Fruit fly (Drosophila melanogaster) whole organism, embryonic: Measurements from ENCODE around the gene tyn.

ENCODE experiments used
- CG11504 ChIP-seq: fragments of 200-800 bp; sonication (Bioruptor generic); optimal IDR thresholded peaks from 3 replicates; lab custom pipeline; 2019; ENCODE audit warnings: missing biosample characterization, mild to moderate bottlenecking, missing genetic modification characterization, moderate library complexity
- CG16813 ChIP-seq: fragments of 200-800 bp; sonication (Bioruptor generic); IDR thresholded peaks from 3 replicates; pipeline ENCODE4 v1.3.6; 2022; ENCODE audit warnings: missing biosample characterization, missing genetic modification characterization; ENCODE audit not compliant: partially characterized antibody
- CG17186 ChIP-seq: fragments of 200-800 bp; sonication (Bioruptor generic); optimal IDR thresholded peaks from 3 replicates; lab custom pipeline; 2017; ENCODE audit warnings: missing biosample characterization, missing genetic modification reagents, missing genetic modification characterization
- CG3065 ChIP-seq: fragments of 200-800 bp; sonication (Bioruptor generic); optimal IDR thresholded peaks from 2 replicates; lab custom pipeline; 2016; ENCODE audit warnings: missing biosample characterization, missing genetic modification characterization
- CG3281 ChIP-seq: fragments of 200-800 bp; sonication (Bioruptor generic); optimal IDR thresholded peaks from 3 replicates; lab custom pipeline; 2017; ENCODE audit warnings: missing biosample characterization, mild to moderate bottlenecking, missing genetic modification characterization
- Camta ChIP-seq: fragments of 200-800 bp; sonication (Bioruptor generic); optimal IDR thresholded peaks from 2 replicates; lab custom pipeline; 2016; ENCODE audit warnings: missing biosample characterization, missing genetic modification characterization
- cad ChIP-seq: fragments of >200 bp; optimal IDR thresholded peaks from 2 replicates; lab custom pipeline; 2017; ENCODE audit warnings: missing biosample characterization, missing genetic modification characterization
- cas ChIP-seq: fragments of 200-800 bp; sonication (Bioruptor generic); IDR thresholded peaks from 2 replicates; pipeline ENCODE4 v1.3.6; 2022; ENCODE audit warnings: missing biosample characterization, missing genetic modification characterization
- da ChIP-seq: fragments of 200-800 bp; sonication (Bioruptor generic); optimal IDR thresholded peaks from 2 replicates; lab custom pipeline; 2016; ENCODE audit warnings: missing biosample characterization, missing genetic modification characterization
- dati ChIP-seq: fragments of 200-800 bp; sonication (Bioruptor generic); IDR thresholded peaks from 2 replicates; pipeline ENCODE4 v1.3.6; 2022; ENCODE audit warnings: missing biosample characterization, missing genetic modification characterization
- schlank ChIP-seq: fragments of 200-800 bp; sonication (Bioruptor generic); optimal IDR thresholded peaks from 2 replicates; lab custom pipeline; 2018; ENCODE audit warnings: missing biosample characterization, mild to moderate bottlenecking, missing genetic modification characterization

- TF ChIP-seq da (no peak), cas (GFP tag; lab: Robert Waterston, UW) (no peak), Camta (no peak), CG16813 (GFP tag; lab: Robert Waterston, UW) (no peak), CG3281 (GFP tag; lab: Kevin White, UChicago) (no peak), cad (GFP tag; lab: Kevin White, UChicago) (no peak), schlank (no peak), dati (GFP tag; lab: Robert Waterston, UW) (no peak), CG11504 (tag; lab: Kevin White, UChicago) (no peak), CG17186 (GFP tag; lab: Kevin White, UChicago) (no peak), CG3065 (GFP tag; lab: Kevin White, UChicago) (no peak)
These were observed 50.9 kb downstream of the tyn start for dm6 chrX:191046-191445.
